Fruit fly (Drosophila melanogaster) whole organism, wandering third instar larva: ENCODE measurements around the gene CG10738.
A peak's percentile ranks its signal among the peaks of the same experiment; 100 is the strongest.

ENCODE experiments used
- Abd-B ChIP-seq: fragments of >200 bp; optimal IDR thresholded peaks from 2 replicates; lab custom pipeline; 2017; ENCODE audit warnings: missing biosample characterization, missing genetic modification characterization
- CG32264 ChIP-seq: fragments of 200-800 bp; sonication (Bioruptor generic); optimal IDR thresholded peaks from 2 replicates; lab custom pipeline; 2016; ENCODE audit warnings: missing biosample characterization, missing genetic modification characterization
- CG9705 ChIP-seq: fragments of 200-800 bp; sonication (Bioruptor generic); optimal IDR thresholded peaks from 2 replicates; lab custom pipeline; 2018; ENCODE audit warnings: missing biosample characterization, mild to moderate bottlenecking, missing genetic modification characterization
- CrebA ChIP-seq: fragments of 200-800 bp; sonication (Bioruptor generic); optimal IDR thresholded peaks from 2 replicates; lab custom pipeline; 2016; ENCODE audit warnings: missing biosample characterization, mild to moderate bottlenecking, missing genetic modification characterization, borderline replicate concordance
- Dfd ChIP-seq: fragments of >200 bp; optimal IDR thresholded peaks from 2 replicates; lab custom pipeline; 2017; ENCODE audit warnings: missing biosample characterization, missing genetic modification characterization
- Dif ChIP-seq: fragments of 200-275, 200-300 bp; sonication (Bioruptor generic); optimal IDR thresholded peaks from 2 replicates; lab custom pipeline; 2018; ENCODE audit warnings: missing biosample characterization, missing genetic modification characterization; ENCODE audit not compliant: partially characterized antibody
- GATAd ChIP-seq: sonication (Bioruptor generic); optimal IDR thresholded peaks from 2 replicates; lab custom pipeline; 2016; ENCODE audit warnings: missing biosample characterization, missing genetic modification characterization
- HLH106 ChIP-seq: fragments of 200-800 bp; optimal IDR thresholded peaks from 3 replicates; lab custom pipeline; 2019; ENCODE audit warnings: missing biosample characterization, mild to moderate bottlenecking, missing genetic modification characterization, moderate library complexity
- Hr78 ChIP-seq: fragments of >200 bp; optimal IDR thresholded peaks from 2 replicates; lab custom pipeline; 2017; ENCODE audit warnings: missing biosample characterization, missing genetic modification characterization
- Hr83 ChIP-seq: fragments of 200-300 bp; sonication (Bioruptor generic); optimal IDR thresholded peaks from 2 replicates; lab custom pipeline; 2016; ENCODE audit warnings: missing biosample characterization, mild to moderate bottlenecking, missing genetic modification characterization, moderate library complexity; ENCODE audit not compliant: poor library complexity, severe bottlenecking
- Jra ChIP-seq: sonication (Bioruptor generic); optimal IDR thresholded peaks from 2 replicates; lab custom pipeline; 2016; ENCODE audit warnings: missing biosample characterization, missing genetic modification characterization
- Mio ChIP-seq: sonication (Bioruptor generic); optimal IDR thresholded peaks from 2 replicates; lab custom pipeline; 2016; ENCODE audit warnings: missing biosample characterization, missing genetic modification characterization
- Myc ChIP-seq: fragments of >200 bp; optimal IDR thresholded peaks from 2 replicates; lab custom pipeline; 2017
- N ChIP-seq: fragments of >200 bp; optimal IDR thresholded peaks from 2 replicates; lab custom pipeline; 2018; ENCODE audit warnings: missing biosample characterization, missing external identifiers, missing genetic modification characterization
- OdsH ChIP-seq: fragments of 200-800 bp; sonication (Bioruptor generic); optimal IDR thresholded peaks from 2 replicates; lab custom pipeline; 2016; ENCODE audit warnings: missing biosample characterization, mild to moderate bottlenecking, missing genetic modification characterization
- Rel ChIP-seq, 2 experiments: fragments of 200-800 bp; sonication (Bioruptor generic) in 1 of 2; optimal IDR thresholded peaks; 2 replicates in 1 of 2; 3 replicates in 1 of 2; lab custom pipeline; 2016 to 2019; ENCODE audit warnings: mild to moderate bottlenecking in 2 of 2, missing biosample characterization in 2 of 2, missing genetic modification characterization in 2 of 2, moderate library complexity in 1 of 2
- Sp1 ChIP-seq: fragments of 200-800 bp; sonication (Bioruptor generic); optimal IDR thresholded peaks from 3 replicates; lab custom pipeline; 2019; ENCODE audit warnings: missing biosample characterization, mild to moderate bottlenecking, missing genetic modification characterization, moderate library complexity
- Vsx2 ChIP-seq: fragments of 200-300, 225-300 bp; sonication (Bioruptor generic); optimal IDR thresholded peaks from 2 replicates; lab custom pipeline; 2018; ENCODE audit warnings: missing biosample characterization, missing genetic modification characterization; ENCODE audit not compliant: partially characterized antibody
- br ChIP-seq: fragments of 200-800 bp; sonication (Bioruptor generic); optimal IDR thresholded peaks from 2 replicates; lab custom pipeline; 2016; ENCODE audit warnings: missing biosample characterization, missing genetic modification characterization
- brk ChIP-seq: fragments of 200-800 bp; sonication (Bioruptor generic); optimal IDR thresholded peaks from 2 replicates; lab custom pipeline; 2016; ENCODE audit warnings: missing biosample characterization, mild to moderate bottlenecking, missing genetic modification characterization
- dl ChIP-seq, 2 experiments: fragments of 175-275, 200-275 bp in 1 of 2; fragments of 200-275 bp in 1 of 2; sonication (Bioruptor generic); optimal IDR thresholded peaks; lab custom pipeline; 2018; ENCODE audit warnings: mild to moderate bottlenecking in 2 of 2, missing biosample characterization in 2 of 2, missing genetic modification characterization in 2 of 2, moderate library complexity in 2 of 2; ENCODE audit not compliant: partially characterized antibody in 2 of 2, insufficient read depth in 1 of 2
- dmrt93B ChIP-seq: fragments of 200-800 bp; sonication (Bioruptor generic); optimal IDR thresholded peaks from 2 replicates; lab custom pipeline; 2018; ENCODE audit warnings: missing biosample characterization, mild to moderate bottlenecking, missing genetic modification characterization
- dsf ChIP-seq: sonication (Bioruptor generic); optimal IDR thresholded peaks from 2 replicates; lab custom pipeline; 2016; ENCODE audit warnings: missing biosample characterization, missing genetic modification characterization, borderline replicate concordance
- ey ChIP-seq: fragments of 200-800 bp; sonication (Bioruptor generic); optimal IDR thresholded peaks from 2 replicates; lab custom pipeline; 2016; ENCODE audit warnings: missing biosample characterization, missing genetic modification characterization
- foxo ChIP-seq, 2 experiments: fragments of 200-800 bp; sonication (Bioruptor generic); optimal IDR thresholded peaks; 2 replicates in 1 of 2; 3 replicates in 1 of 2; lab custom pipeline; 2016 to 2017; ENCODE audit warnings: missing biosample characterization in 2 of 2, missing genetic modification characterization in 2 of 2
- fru ChIP-seq: fragments of 200-800 bp; sonication (Bioruptor generic); optimal IDR thresholded peaks from 3 replicates; lab custom pipeline; 2016; ENCODE audit warnings: missing biosample characterization, mild to moderate bottlenecking, missing genetic modification characterization
- h ChIP-seq: fragments of 200-800 bp; sonication (Bioruptor generic); optimal IDR thresholded peaks from 3 replicates; lab custom pipeline; 2016; ENCODE audit warnings: missing biosample characterization, mild to moderate bottlenecking, missing genetic modification characterization
- jim ChIP-seq: fragments of 175-275, 200-325 bp; sonication (Bioruptor generic); optimal IDR thresholded peaks from 2 replicates; lab custom pipeline; 2016; ENCODE audit warnings: missing biosample characterization, mild to moderate bottlenecking, missing genetic modification characterization
- lola ChIP-seq: fragments of >200 bp; optimal IDR thresholded peaks from 2 replicates; lab custom pipeline; 2017; ENCODE audit warnings: missing biosample characterization, missing genetic modification characterization
- psq ChIP-seq: fragments of 200-800 bp; sonication (Bioruptor generic); optimal IDR thresholded peaks from 3 replicates; lab custom pipeline; 2017; ENCODE audit warnings: missing biosample characterization, mild to moderate bottlenecking, missing genetic modification characterization, moderate library complexity
- rgr ChIP-seq: fragments of 200-800 bp; sonication (Bioruptor generic); optimal IDR thresholded peaks from 3 replicates; lab custom pipeline; 2016; ENCODE audit warnings: missing biosample characterization, mild to moderate bottlenecking, missing genetic modification characterization
- sage ChIP-seq: fragments of 200-800 bp; sonication (Bioruptor generic); optimal IDR thresholded peaks from 2 replicates; lab custom pipeline; 2016; ENCODE audit warnings: missing biosample characterization, mild to moderate bottlenecking, missing genetic modification characterization
- tai ChIP-seq: sonication (Bioruptor generic); optimal IDR thresholded peaks from 2 replicates; lab custom pipeline; 2016; ENCODE audit warnings: missing biosample characterization, missing genetic modification characterization
- usp ChIP-seq: fragments of >200 bp; optimal IDR thresholded peaks from 2 replicates; lab custom pipeline; 2017; ENCODE audit warnings: missing biosample characterization, missing genetic modification characterization
- woc ChIP-seq: sonication (Bioruptor generic); optimal IDR thresholded peaks from 2 replicates; lab custom pipeline; 2016; ENCODE audit warnings: missing biosample characterization, mild to moderate bottlenecking, missing genetic modification characterization

CG10738 gene

dm6 chr3L:13409809-13410521, 40.6 kb upstream of the CG10738 start:
- no peak for TF ChIP-seq Dfd
- TF ChIP-seq dmrt93B (GFP tag; lab: Kevin White, UChicago) = no peak
- TF ChIP-seq h (GFP tag; lab: Kevin White, UChicago) = peak; percentile 20
- TF ChIP-seq ey (GFP tag; lab: Kevin White, UChicago) = peak; percentile 35
- no peak for TF ChIP-seq CG32264 (GFP tag; lab: Kevin White, UChicago)
- peak; percentile 25 for TF ChIP-seq fru (GFP tag; lab: Kevin White, UChicago)
- peak; percentile 16 for TF ChIP-seq OdsH (GFP tag; lab: Kevin White, UChicago)
- no peak for TF ChIP-seq Dif (GFP tag; lab: Kevin White, UChicago)
- no peak for TF ChIP-seq Mio (GFP tag; lab: Kevin White, UChicago)
- TF ChIP-seq Sp1 (GFP tag; lab: Kevin White, UChicago) = peak; percentile 42
- no peak for TF ChIP-seq dl (GFP tag; optimal IDR thresholded peaks at IDR 0.05; lab: Kevin White, UChicago; ENCODE audit: insufficient read depth in 1 of 2, partially characterized antibody in 2 of 2)
- no peak for TF ChIP-seq GATAd (GFP tag; lab: Kevin White, UChicago)
- TF ChIP-seq br = peak; percentile 21
- peak in 1 of 2 experiments; percentile 32 for TF ChIP-seq foxo (GFP tag; optimal IDR thresholded peaks at IDR 0.05; lab: Kevin White, UChicago)
- no peak for TF ChIP-seq dsf (GFP tag; lab: Kevin White, UChicago)
- peak; percentile 9 for TF ChIP-seq psq (GFP tag; lab: Kevin White, UChicago)
- no peak for TF ChIP-seq CG9705 (GFP tag; lab: Kevin White, UChicago)
- no peak for TF ChIP-seq brk (GFP tag; lab: Kevin White, UChicago)
- peak; percentile 32 for TF ChIP-seq HLH106 (tag; lab: Kevin White, UChicago)
- TF ChIP-seq lola (GFP tag; lab: Kevin White, UChicago) = no peak
- TF ChIP-seq usp = no peak
- TF ChIP-seq woc (GFP tag; lab: Kevin White, UChicago) = peak; percentile 54
- TF ChIP-seq Myc (lab: Kevin White, UChicago) = no peak
- no peak for TF ChIP-seq Hr83 (GFP tag; lab: Kevin White, UChicago)
- TF ChIP-seq Rel (GFP tag; optimal IDR thresholded peaks at IDR 0.05; lab: Kevin White, UChicago) = no peak
- no peak for TF ChIP-seq Rel (tag; optimal IDR thresholded peaks at IDR 0.05; lab: Kevin White, UChicago)
- TF ChIP-seq jim (GFP tag; lab: Kevin White, UChicago) = no peak

dm6 chr3L:13410999-13411398, 39.6 kb upstream of the CG10738 start:
- TF ChIP-seq Abd-B (GFP tag; lab: Kevin White, UChicago) (no peak), dmrt93B (GFP tag; lab: Kevin White, UChicago) (no peak), woc (GFP tag; lab: Kevin White, UChicago) (no peak), CG9705 (GFP tag; lab: Kevin White, UChicago) (no peak), dsf (GFP tag; lab: Kevin White, UChicago) (no peak), N (GFP tag; lab: Kevin White, UChicago) (no peak), OdsH (GFP tag; lab: Kevin White, UChicago) (no peak), Mio (GFP tag; lab: Kevin White, UChicago) (no peak), fru (GFP tag; lab: Kevin White, UChicago) (no peak), ey (GFP tag; lab: Kevin White, UChicago) (peak; percentile 13), Rel (GFP tag; optimal IDR thresholded peaks at IDR 0.05; lab: Kevin White, UChicago) (no peak), Rel (tag; optimal IDR thresholded peaks at IDR 0.05; lab: Kevin White, UChicago) (no peak), Dif (GFP tag; lab: Kevin White, UChicago) (no peak), sage (GFP tag; lab: Kevin White, UChicago) (no peak), h (GFP tag; lab: Kevin White, UChicago) (peak; percentile 11), Hr78 (GFP tag; lab: Kevin White, UChicago) (no peak), br (no peak), Jra (no peak), Hr83 (GFP tag; lab: Kevin White, UChicago) (peak; percentile 56), foxo (GFP tag; optimal IDR thresholded peaks at IDR 0.05; lab: Kevin White, UChicago) (peak in 1 of 2 experiments; percentile 22), CG32264 (GFP tag; lab: Kevin White, UChicago) (no peak), Vsx2 (GFP tag; lab: Kevin White, UChicago) (peak; percentile 18), Sp1 (GFP tag; lab: Kevin White, UChicago) (no peak), Myc (lab: Kevin White, UChicago) (no peak), rgr (GFP tag; lab: Kevin White, UChicago) (peak; percentile 7), psq (GFP tag; lab: Kevin White, UChicago) (no peak), dl (GFP tag; optimal IDR thresholded peaks at IDR 0.05; lab: Kevin White, UChicago; ENCODE audit: insufficient read depth in 1 of 2, partially characterized antibody in 2 of 2) (no peak), Dfd (no peak), lola (GFP tag; lab: Kevin White, UChicago) (no peak), CrebA (GFP tag; lab: Kevin White, UChicago) (no peak), tai (GFP tag; lab: Kevin White, UChicago) (no peak)
